Worm (Caenorhabditis elegans) whole organism, L4 larva: ENCODE data around the gene ZK616.8.

Experiments
- D1046.2 ChIP-seq: fragments of 200-800 bp; sonication (Bioruptor generic); IDR thresholded peaks from 2 replicates; pipeline ENCODE4 v1.3.6; 2022; ENCODE audit warnings: missing genetic modification characterization, missing compliant biosample characterization
- F26F4.8 ChIP-seq: fragments of 200-800 bp; sonication (Bioruptor generic); conservative IDR thresholded peaks from 2 replicates; pipeline ENCODE4 v1.3.6; 2022; ENCODE audit warnings: missing genetic modification characterization, missing compliant biosample characterization
- Y105C5A.15 ChIP-seq: fragments of 200-800 bp; sonication (Bioruptor generic); IDR thresholded peaks from 2 replicates; pipeline ENCODE4 v1.3.6; 2022; ENCODE audit warnings: missing genetic modification characterization, missing compliant biosample characterization
- Y48G9A.11 ChIP-seq: fragments of 200-800 bp; sonication (Bioruptor generic); IDR thresholded peaks from 2 replicates; pipeline ENCODE4 v1.3.6; 2022; ENCODE audit warnings: missing genetic modification reagents, missing genetic modification characterization, missing compliant biosample characterization
- Y5F2A.4 ChIP-seq: fragments of 200-800 bp; sonication (Bioruptor generic); optimal IDR thresholded peaks from 2 replicates; lab custom pipeline; 2018; ENCODE audit warnings: mild to moderate bottlenecking, missing genetic modification characterization, missing compliant biosample characterization
- Y75B8A.6 ChIP-seq: fragments of 200-800 bp; sonication (Bioruptor generic); IDR thresholded peaks from 2 replicates; pipeline ENCODE4 v1.3.6; 2022; ENCODE audit warnings: missing genetic modification reagents, missing genetic modification characterization, missing compliant biosample characterization
- aha-1 ChIP-seq: fragments of 150-350 bp; peaks from one replicate; lab custom pipeline; 2014; ENCODE audit warnings: missing biosample characterization, missing genetic modification characterization
- aly-2 ChIP-seq: sonication (generic microtip); optimal IDR thresholded peaks from 2 replicates; lab custom pipeline; 2018; ENCODE audit warnings: missing biosample characterization, missing genetic modification characterization
- ceh-28 ChIP-seq: fragments of 150-350 bp; optimal IDR thresholded peaks from 2 replicates; lab custom pipeline; 2014; ENCODE audit warnings: missing biosample characterization, missing genetic modification reagents, missing genetic modification characterization
- ceh-62 ChIP-seq: sonication (generic microtip); optimal IDR thresholded peaks from 2 replicates; lab custom pipeline; 2017; ENCODE audit warnings: missing biosample characterization, missing genetic modification characterization
- ces-1 ChIP-seq: fragments of 150-350 bp; sonication (generic microtip); optimal IDR thresholded peaks from 4 replicates; lab custom pipeline; 2014; ENCODE audit warnings: missing biosample characterization, missing genetic modification reagents, missing genetic modification characterization
- daf-12 ChIP-seq: fragments of 150-350 bp; optimal IDR thresholded peaks from 2 replicates; lab custom pipeline; 2014; ENCODE audit warnings: missing biosample characterization, missing genetic modification reagents, missing genetic modification characterization
- daf-16 ChIP-seq, 3 experiments: sonication (generic microtip); optimal IDR thresholded peaks; 2 replicates each; lab custom pipeline; 2016 to 2017; ENCODE audit warnings: missing genetic modification characterization in 3 of 3, missing genetic modification reagents in 3 of 3, mild to moderate bottlenecking in 2 of 3, missing compliant biosample characterization in 2 of 3, missing biosample characterization in 1 of 3, moderate library complexity in 1 of 3
- dmd-6 ChIP-seq: fragments of 200-800 bp; sonication (Bioruptor generic); IDR thresholded peaks from 2 replicates; pipeline ENCODE4 v1.3.6; 2022; ENCODE audit warnings: missing genetic modification reagents, missing genetic modification characterization, missing compliant biosample characterization
- dpl-1 ChIP-seq: fragments of 150-350 bp; optimal IDR thresholded peaks from 2 replicates; lab custom pipeline; 2014; ENCODE audit warnings: missing biosample characterization, missing genetic modification reagents, missing genetic modification characterization
- duxl-1 ChIP-seq: sonication (generic microtip); optimal IDR thresholded peaks from 2 replicates; lab custom pipeline; 2016; ENCODE audit warnings: mild to moderate bottlenecking, missing genetic modification characterization, moderate library complexity, missing compliant biosample characterization; ENCODE audit not compliant: poor library complexity
- dve-1 ChIP-seq: sonication (generic microtip); optimal IDR thresholded peaks from 2 replicates; lab custom pipeline; 2017; ENCODE audit warnings: antibody characterized with exemption, mild to moderate bottlenecking, missing genetic modification characterization, missing compliant biosample characterization; ENCODE audit not compliant: insufficient read depth
- fkh-10 ChIP-seq: fragments of 150-350 bp; optimal IDR thresholded peaks from 2 replicates; lab custom pipeline; 2014; ENCODE audit warnings: missing biosample characterization, missing genetic modification reagents, missing genetic modification characterization
- fos-1 ChIP-seq: fragments of 150-350 bp; optimal IDR thresholded peaks from 2 replicates; lab custom pipeline; 2014; ENCODE audit warnings: missing biosample characterization, missing genetic modification characterization
- gei-8 ChIP-seq: fragments of 200-800 bp; sonication (Bioruptor generic); optimal IDR thresholded peaks from 2 replicates; lab custom pipeline; 2018; ENCODE audit warnings: mild to moderate bottlenecking, missing genetic modification characterization, missing compliant biosample characterization
- hlh-11 ChIP-seq: fragments of 200-800 bp; sonication (Bioruptor generic); optimal IDR thresholded peaks from 2 replicates; lab custom pipeline; 2018; ENCODE audit warnings: mild to moderate bottlenecking, missing genetic modification characterization, missing compliant biosample characterization
- hlh-30 ChIP-seq: sonication (generic microtip); optimal IDR thresholded peaks from 2 replicates; lab custom pipeline; 2017; ENCODE audit warnings: antibody characterized with exemption, mild to moderate bottlenecking, missing genetic modification characterization, missing compliant biosample characterization; ENCODE audit not compliant: insufficient read depth
- hmg-1.1 ChIP-seq: fragments of 200-800 bp; sonication (Bioruptor generic); IDR thresholded peaks from 2 replicates; pipeline ENCODE4 v1.3.6; 2022; ENCODE audit warnings: missing genetic modification reagents, missing genetic modification characterization, missing compliant biosample characterization
- lim-7 ChIP-seq: fragments of 200-800 bp; sonication (Bioruptor generic); IDR thresholded peaks from 2 replicates; pipeline ENCODE4 v1.3.6; 2022; ENCODE audit warnings: missing genetic modification characterization, missing compliant biosample characterization
- lin-13 ChIP-seq: fragments of 150-350 bp; optimal IDR thresholded peaks from 2 replicates; lab custom pipeline; 2014; ENCODE audit warnings: missing biosample characterization, missing genetic modification reagents, missing genetic modification characterization
- lin-29 ChIP-seq: fragments of 200-800 bp; sonication (Bioruptor generic); IDR thresholded peaks from 2 replicates; pipeline ENCODE4 v1.3.6; 2022; ENCODE audit warnings: missing genetic modification reagents, missing genetic modification characterization, missing compliant biosample characterization
- lin-38 ChIP-seq: fragments of 200-800 bp; sonication (Bioruptor generic); IDR thresholded peaks from 2 replicates; pipeline ENCODE4 v1.3.6; 2022; ENCODE audit warnings: missing genetic modification reagents, missing genetic modification characterization, missing compliant biosample characterization
- lin-39 ChIP-seq: fragments of 150-350 bp; optimal IDR thresholded peaks from 2 replicates; lab custom pipeline; 2014; ENCODE audit warnings: missing biosample characterization, missing genetic modification reagents, missing genetic modification characterization
- mxl-2 ChIP-seq: fragments of 200-800 bp; sonication (Bioruptor generic); conservative IDR thresholded peaks from 2 replicates; pipeline ENCODE4 v1.3.6; 2022; ENCODE audit warnings: missing genetic modification reagents, missing genetic modification characterization, missing compliant biosample characterization
- mxl-3 ChIP-seq: fragments of 200-800 bp; sonication (Bioruptor generic); optimal IDR thresholded peaks from 2 replicates; lab custom pipeline; 2018; ENCODE audit warnings: mild to moderate bottlenecking, missing genetic modification characterization, missing compliant biosample characterization
- nhr-102 ChIP-seq: sonication (generic microtip); optimal IDR thresholded peaks from 2 replicates; lab custom pipeline; 2016; ENCODE audit warnings: mild to moderate bottlenecking, missing genetic modification characterization, moderate library complexity, missing compliant biosample characterization
- nhr-111 ChIP-seq: fragments of 200-800 bp; sonication (Bioruptor generic); optimal IDR thresholded peaks from 2 replicates; lab custom pipeline; 2018; ENCODE audit warnings: mild to moderate bottlenecking, missing genetic modification characterization, missing compliant biosample characterization
- nhr-237 ChIP-seq: sonication (generic microtip); optimal IDR thresholded peaks from 2 replicates; lab custom pipeline; 2017; ENCODE audit warnings: missing biosample characterization, missing genetic modification characterization
- nhr-25 ChIP-seq: sonication (generic microtip); optimal IDR thresholded peaks from 2 replicates; lab custom pipeline; 2017; ENCODE audit warnings: missing genetic modification characterization, mild to moderate bottlenecking, missing compliant biosample characterization, antibody characterized with exemption, moderate library complexity, borderline replicate concordance; ENCODE audit not compliant: insufficient read depth
- nhr-28 ChIP-seq: fragments of 150-350 bp; optimal IDR thresholded peaks from 2 replicates; lab custom pipeline; 2014; ENCODE audit warnings: missing biosample characterization, missing genetic modification characterization
- nhr-76 ChIP-seq: fragments of 150-350 bp; optimal IDR thresholded peaks from 2 replicates; lab custom pipeline; 2014; ENCODE audit warnings: missing biosample characterization, missing genetic modification characterization
- nhr-77 ChIP-seq: fragments of 150-350 bp; optimal IDR thresholded peaks from 2 replicates; lab custom pipeline; 2014; ENCODE audit warnings: missing biosample characterization, missing genetic modification characterization
- php-3 ChIP-seq: fragments of 200-800 bp; sonication (Bioruptor generic); IDR thresholded peaks from 2 replicates; pipeline ENCODE4 v1.3.6; 2022; ENCODE audit warnings: missing genetic modification reagents, missing genetic modification characterization, missing compliant biosample characterization
- pqm-1 ChIP-seq: sonication (generic microtip); optimal IDR thresholded peaks from 2 replicates; lab custom pipeline; 2017; ENCODE audit warnings: missing biosample characterization, missing genetic modification characterization
- rbr-2 ChIP-seq: sonication (generic microtip); optimal IDR thresholded peaks from 2 replicates; lab custom pipeline; 2016; ENCODE audit warnings: missing genotype, missing genetic modification characterization, missing compliant biosample characterization
- spr-1 ChIP-seq: sonication (generic microtip); optimal IDR thresholded peaks from 2 replicates; lab custom pipeline; 2016; ENCODE audit warnings: mild to moderate bottlenecking, missing genetic modification characterization, missing compliant biosample characterization
- spr-3 ChIP-seq: fragments of 200-800 bp; sonication (Bioruptor generic); optimal IDR thresholded peaks from 2 replicates; lab custom pipeline; 2018; ENCODE audit warnings: mild to moderate bottlenecking, missing genetic modification characterization, missing compliant biosample characterization
- tag-97 ChIP-seq: fragments of 200-800 bp; sonication (Bioruptor generic); IDR thresholded peaks from 2 replicates; pipeline ENCODE4 v1.3.6; 2022; ENCODE audit warnings: missing genetic modification characterization, missing compliant biosample characterization
- tra-1 ChIP-seq: fragments of 200-800 bp; sonication (Bioruptor generic); IDR thresholded peaks from 2 replicates; pipeline ENCODE4 v1.3.6; 2022; ENCODE audit warnings: missing genetic modification reagents, missing genetic modification characterization, missing compliant biosample characterization
- unc-130 ChIP-seq: sonication (generic microtip); optimal IDR thresholded peaks from 2 replicates; lab custom pipeline; 2016; ENCODE audit warnings: missing genetic modification reagents, missing genetic modification characterization, missing compliant biosample characterization
- unc-62 ChIP-seq, 3 experiments: fragments of 150-350 bp in 1 of 3; sonication (generic microtip); optimal IDR thresholded peaks in 2 of 3; peaks in 1 of 3; 1 replicate in 1 of 3; 2 replicates in 2 of 3; lab custom pipeline; 2014 to 2017; ENCODE audit warnings: missing biosample characterization in 3 of 3, missing genetic modification characterization in 3 of 3, missing genetic modification reagents in 3 of 3, missing genotype in 1 of 3

The ZK616.8 gene

DNA sequence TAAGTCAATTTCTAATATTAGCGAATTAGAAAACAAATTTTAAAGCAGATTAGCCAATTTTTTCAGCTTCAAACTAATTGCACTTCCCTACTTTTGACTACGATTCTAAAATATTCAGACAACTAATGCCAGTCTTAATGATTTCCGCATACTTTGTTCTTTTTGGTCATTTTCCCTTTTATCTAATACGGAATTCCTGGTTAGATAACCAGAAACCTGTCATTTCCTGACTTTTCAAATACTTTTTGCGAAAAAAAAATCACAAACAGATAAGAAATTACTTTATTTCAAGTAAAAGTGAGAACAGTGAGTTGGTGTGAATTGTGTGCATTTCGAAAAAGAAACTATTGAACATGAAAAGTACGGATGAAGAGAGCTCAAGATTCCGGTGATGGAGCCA lies 31.9 kb downstream of the ZK616.8 start (continued):
- TF ChIP-seq php-3 (GFP tag; lab: Robert Waterston, UW), result 0 out of 2 replicates have a peak, but pooled peaks have one; percentile 16
- no peak for TF ChIP-seq nhr-111 (GFP tag; lab: Kevin White, UChicago)
- no peak for TF ChIP-seq pqm-1
- TF ChIP-seq ceh-28 (tag; lab: Kevin White, UChicago), result no peak
- TF ChIP-seq ces-1 (GFP tag; lab: Kevin White, UChicago), result no peak
- TF ChIP-seq Y105C5A.15, result no peak
- peak; percentile 53 for TF ChIP-seq nhr-28 (tag; lab: Kevin White, UChicago)
- TF ChIP-seq fos-1 (tag; lab: Kevin White, UChicago), result no peak
- no peak for TF ChIP-seq duxl-1
- peak; percentile 77 for TF ChIP-seq dmd-6
- peak; percentile 14 for TF ChIP-seq hlh-11 (tag; lab: Kevin White, UChicago)
- no peak for TF ChIP-seq Y5F2A.4 (GFP tag; lab: Kevin White, UChicago)
- TF ChIP-seq nhr-76, result no peak

- TF ChIP-seq unc-62 (GFP tag; optimal IDR thresholded peaks at IDR 0.05 in 1 of 2; lab: Kevin White, UChicago) (no peak), unc-62 (tag; optimal IDR thresholded peaks at IDR 0.05; lab: Kevin White, UChicago) (no peak), daf-16 (GFP tag; optimal IDR thresholded peaks at IDR 0.05; lab: Kevin White, UChicago) (no peak), daf-16 (tag; optimal IDR thresholded peaks at IDR 0.05; lab: Kevin White, UChicago) (peak; percentile 75), nhr-77 (tag; lab: Kevin White, UChicago) (no peak), hlh-11 (tag; lab: Kevin White, UChicago) (peak; percentile 63), spr-1 (tag; lab: Kevin White, UChicago) (no peak), fkh-10 (GFP tag; lab: Kevin White, UChicago) (no peak), pqm-1 (peak; percentile 37), nhr-102 (tag; lab: Kevin White, UChicago) (no peak), spr-3 (GFP tag; lab: Kevin White, UChicago) (no peak), mxl-3 (GFP tag; lab: Kevin White, UChicago) (no peak), dpl-1 (no peak), lin-39 (tag; lab: Kevin White, UChicago) (no peak), daf-12 (tag; lab: Kevin White, UChicago) (no peak), tag-97 (GFP tag; lab: Robert Waterston, UW) (no peak), nhr-28 (tag; lab: Kevin White, UChicago) (peak; percentile 45), aha-1 (peak; percentile 48), dmd-6 (peak; percentile 53), ceh-28 (tag; lab: Kevin White, UChicago) (no peak), hlh-30 (tag; lab: Kevin White, UChicago) (peak; percentile 25), lin-13 (GFP tag; lab: Kevin White, UChicago) (no peak), lin-38 (GFP tag; lab: Robert Waterston, UW) (no peak), rbr-2 (tag; lab: Kevin White, UChicago) (no peak), tra-1 (GFP tag; lab: Robert Waterston, UW) (no peak), dve-1 (tag; lab: Kevin White, UChicago) (peak; percentile 35), mxl-2 (no peak)
- TF ChIP-seq, all 104 proteins: peak for 8
Observed at ce11 chrIV:5377062-5377461, 34.9 kb downstream of the ZK616.8 start, which contains the start of gene elo-5. Gene elo-5, minus strand, starts transcription at chrIV:5377117.

DNA sequence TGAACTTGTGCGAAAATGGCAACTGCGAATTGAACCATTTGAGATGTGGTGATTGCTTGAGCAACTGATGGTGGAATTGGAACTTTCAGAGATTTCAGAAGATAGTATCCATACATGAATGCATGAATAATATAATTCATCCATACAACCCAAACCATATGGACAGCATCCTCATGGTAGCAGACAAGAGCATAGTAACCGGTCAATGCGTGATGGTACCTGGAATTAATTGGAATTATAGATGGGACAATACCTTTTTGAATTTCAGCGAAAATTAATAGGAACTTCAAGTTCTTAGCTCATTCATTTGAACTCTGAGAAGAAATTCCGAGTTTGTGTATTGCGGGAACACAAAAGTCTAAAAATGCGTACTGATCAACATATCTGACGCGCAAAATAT lies 37.0 kb downstream of the ZK616.8 start:
- TF ChIP-seq aha-1, result peak; percentile 53
- no peak for TF ChIP-seq ceh-62 (tag; lab: Kevin White, UChicago)
- peak; percentile 14; the same call in 1 of the 2 replicates for TF ChIP-seq lim-7 (GFP tag; lab: Robert Waterston, UW)
- TF ChIP-seq Y75B8A.6 (GFP tag; lab: Robert Waterston, UW), result no peak
- TF ChIP-seq hmg-1.1 (GFP tag; lab: Robert Waterston, UW), result no peak
- TF ChIP-seq F26F4.8, result no peak
- TF ChIP-seq unc-130 (GFP tag; lab: Kevin White, UChicago), result no peak
- no peak for TF ChIP-seq nhr-111 (GFP tag; lab: Kevin White, UChicago)
- TF ChIP-seq D1046.2 (GFP tag; lab: Robert Waterston, UW), result peak; percentile 25; the same call in 1 of the 2 replicates
- peak; percentile 60; the same call in 1 of the 2 replicates for TF ChIP-seq Y105C5A.15
- peak; percentile 31 for TF ChIP-seq duxl-1
- no peak for TF ChIP-seq Y48G9A.11
- TF ChIP-seq aly-2, result no peak
- TF ChIP-seq tag-97 (GFP tag; lab: Robert Waterston, UW), result no peak
- no peak for TF ChIP-seq lin-29 (GFP tag; lab: Robert Waterston, UW)
- TF ChIP-seq daf-16 (GFP tag; optimal IDR thresholded peaks at IDR 0.05; lab: Kevin White, UChicago), result no peak
- TF ChIP-seq daf-16 (tag; optimal IDR thresholded peaks at IDR 0.05; lab: Kevin White, UChicago), result peak; percentile 4
- no peak for TF ChIP-seq php-3 (GFP tag; lab: Robert Waterston, UW)
- TF ChIP-seq nhr-25 (tag; lab: Kevin White, UChicago), result no peak
- TF ChIP-seq nhr-237 (tag; lab: Kevin White, UChicago), result no peak
- peak; percentile 18; the same call in 1 of the 2 replicates for TF ChIP-seq tra-1 (GFP tag; lab: Robert Waterston, UW)
- peak; percentile 57 for TF ChIP-seq gei-8
